Worm (Caenorhabditis elegans) whole organism, L2 larva: Measurements from ENCODE around the gene srw-60.

Experiments
- Y55F3AM.14 ChIP-seq: fragments of 200-800 bp; sonication (Bioruptor generic); optimal IDR thresholded peaks from 2 replicates; lab custom pipeline; 2018; ENCODE audit warnings: mild to moderate bottlenecking, missing genetic modification characterization, missing compliant biosample characterization
- ZK546.5 ChIP-seq: sonication (generic microtip); optimal IDR thresholded peaks from 2 replicates; lab custom pipeline; 2017; ENCODE audit warnings: missing biosample characterization, missing genetic modification characterization
- alr-1 ChIP-seq: fragments of 150-350 bp; optimal IDR thresholded peaks from 2 replicates; lab custom pipeline; 2014; ENCODE audit warnings: missing biosample characterization, missing genetic modification characterization
- aly-2 ChIP-seq: fragments of 150-350 bp; optimal IDR thresholded peaks from 2 replicates; lab custom pipeline; 2014; ENCODE audit warnings: missing biosample characterization, missing genetic modification characterization
- ama-1 ChIP-seq: fragments of 150-350 bp; optimal IDR thresholded peaks from 2 replicates; lab custom pipeline; 2018; ENCODE audit warnings: inconsistent platforms
- blmp-1 ChIP-seq: sonication (generic microtip); optimal IDR thresholded peaks from 2 replicates; lab custom pipeline; 2017; ENCODE audit warnings: missing genetic modification characterization, mild to moderate bottlenecking, missing compliant biosample characterization, antibody characterized with exemption, moderate library complexity; ENCODE audit not compliant: insufficient read depth
- ceh-82 ChIP-seq: fragments of 150-350 bp; optimal IDR thresholded peaks from 2 replicates; lab custom pipeline; 2014; ENCODE audit warnings: missing biosample characterization, missing genetic modification characterization
- dmd-4 ChIP-seq: sonication (generic microtip); optimal IDR thresholded peaks from 2 replicates; lab custom pipeline; 2017; ENCODE audit warnings: missing biosample characterization, missing genetic modification characterization
- egl-27 ChIP-seq: sonication (generic microtip); optimal IDR thresholded peaks from 3 replicates; lab custom pipeline; 2017; ENCODE audit warnings: missing biosample characterization, missing genetic modification reagents, missing genetic modification characterization
- lin-11 ChIP-seq: fragments of 150-350 bp; sonication (generic microtip); optimal IDR thresholded peaks from 2 replicates; lab custom pipeline; 2014; ENCODE audit warnings: missing biosample characterization, missing genetic modification characterization, inconsistent platforms, mixed read lengths
- lsy-2 ChIP-seq, 2 experiments: fragments of 150-350 bp in 1 of 2; sonication (generic microtip) in 1 of 2; optimal IDR thresholded peaks; 2 replicates each; lab custom pipeline; 2014 to 2017; ENCODE audit warnings: missing biosample characterization in 2 of 2, missing genetic modification characterization in 2 of 2
- mbf-1 ChIP-seq: sonication (generic microtip); optimal IDR thresholded peaks from 2 replicates; lab custom pipeline; 2017; ENCODE audit warnings: missing biosample characterization, missing genetic modification characterization
- mdl-1 ChIP-seq, 2 experiments: fragments of 150-350 bp in 1 of 2; sonication (generic microtip) in 1 of 2; optimal IDR thresholded peaks; 2 replicates each; lab custom pipeline; 2017; ENCODE audit warnings: missing biosample characterization in 2 of 2, missing genetic modification characterization in 2 of 2
- nhr-11 ChIP-seq: fragments of 150-350 bp; optimal IDR thresholded peaks from 2 replicates; lab custom pipeline; 2014; ENCODE audit warnings: missing biosample characterization, missing genetic modification characterization
- nhr-12 ChIP-seq: fragments of 150-350 bp; optimal IDR thresholded peaks from 2 replicates; lab custom pipeline; 2014; ENCODE audit warnings: missing biosample characterization, missing genetic modification characterization
- nhr-129 ChIP-seq: fragments of 150-350 bp; optimal IDR thresholded peaks from 2 replicates; lab custom pipeline; 2014; ENCODE audit warnings: missing biosample characterization, missing genetic modification characterization
- nhr-21 ChIP-seq: fragments of 150-350 bp; optimal IDR thresholded peaks from 2 replicates; lab custom pipeline; 2014; ENCODE audit warnings: missing biosample characterization, missing genetic modification characterization
- nhr-23 ChIP-seq: fragments of 150-350 bp; optimal IDR thresholded peaks from 2 replicates; lab custom pipeline; 2014; ENCODE audit warnings: missing biosample characterization, missing genetic modification reagents, missing genetic modification characterization
- nhr-237 ChIP-seq: fragments of 150-350 bp; optimal IDR thresholded peaks from 2 replicates; lab custom pipeline; 2014; ENCODE audit warnings: missing biosample characterization, missing genetic modification characterization
- nhr-25 ChIP-seq: fragments of 150-350 bp; sonication (generic microtip); optimal IDR thresholded peaks from 3 replicates; lab custom pipeline; 2014; ENCODE audit warnings: missing biosample characterization, missing genetic modification characterization
- nhr-6 ChIP-seq: fragments of 150-350 bp; optimal IDR thresholded peaks from 2 replicates; lab custom pipeline; 2014; ENCODE audit warnings: missing biosample characterization, missing genetic modification characterization
- nhr-77 ChIP-seq: fragments of 150-350 bp; optimal IDR thresholded peaks from 2 replicates; lab custom pipeline; 2014; ENCODE audit warnings: missing biosample characterization, missing genetic modification characterization
- peb-1 ChIP-seq: fragments of 150-350 bp; optimal IDR thresholded peaks from 2 replicates; lab custom pipeline; 2014; ENCODE audit warnings: missing biosample characterization, missing genetic modification characterization
- sma-9 ChIP-seq, 2 experiments: fragments of 150-350 bp in 1 of 2; sonication (generic microtip) in 1 of 2; optimal IDR thresholded peaks; 2 replicates each; lab custom pipeline; 2014 to 2016; ENCODE audit warnings: missing genetic modification characterization in 2 of 2, mild to moderate bottlenecking in 1 of 2, missing biosample characterization in 1 of 2, missing compliant biosample characterization in 1 of 2, missing genetic modification reagents in 1 of 2, moderate library complexity in 1 of 2
- unc-39 ChIP-seq: fragments of 150-350 bp; optimal IDR thresholded peaks from 2 replicates; lab custom pipeline; 2014; ENCODE audit warnings: missing biosample characterization, missing genetic modification characterization
- unc-55 ChIP-seq: fragments of 150-350 bp; sonication (generic microtip); optimal IDR thresholded peaks from 3 replicates; lab custom pipeline; 2014; ENCODE audit warnings: missing biosample characterization, missing genetic modification reagents, missing genetic modification characterization
- unc-62 ChIP-seq: fragments of 150-350 bp; optimal IDR thresholded peaks from 2 replicates; lab custom pipeline; 2014; ENCODE audit warnings: missing biosample characterization, missing genetic modification reagents, missing genetic modification characterization
- zag-1 ChIP-seq: fragments of 150-350 bp; optimal IDR thresholded peaks from 2 replicates; lab custom pipeline; 2014; ENCODE audit warnings: missing biosample characterization, missing genetic modification characterization
- ztf-1 ChIP-seq: fragments of 200-800 bp; sonication (Bioruptor generic); conservative IDR thresholded peaks from 2 replicates; pipeline ENCODE4 v1.3.6; 2022; ENCODE audit warnings: missing genetic modification characterization, missing compliant biosample characterization

Gene srw-60

DNA sequence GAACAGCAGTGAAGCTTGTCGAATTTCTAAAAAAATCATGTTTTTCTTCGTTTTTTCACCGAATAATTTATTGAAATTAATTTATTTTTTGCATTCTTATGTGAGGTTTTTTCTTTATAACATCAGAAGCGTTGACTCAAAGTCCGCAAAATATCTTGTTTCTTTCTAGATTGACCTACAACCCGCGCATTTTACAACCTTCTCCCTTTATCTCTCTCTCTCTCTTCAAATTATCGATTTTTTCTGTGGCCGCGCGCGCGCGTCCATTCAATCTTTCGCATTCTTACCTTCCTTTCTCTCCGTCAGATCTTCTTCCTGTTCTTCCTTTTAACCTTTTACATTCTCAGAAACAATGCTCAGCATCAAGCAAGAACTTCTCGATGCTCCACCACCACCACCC lies 47.1 kb downstream of the srw-60 start, which contains the start of gene lido-12:
Gene lido-12 (plus strand): TSS at position 301 of the 400 bp plus-strand sequence.
- TF ChIP-seq nhr-21 (tag; lab: Kevin White, UChicago) (no peak), egl-27 (tag; lab: Kevin White, UChicago) (no peak), Y55F3AM.14 (GFP tag; lab: Kevin White, UChicago) (no peak), sma-9 (GFP tag; optimal IDR thresholded peaks at IDR 0.05; lab: Kevin White, UChicago) (no peak), sma-9 (tag; optimal IDR thresholded peaks at IDR 0.05; lab: Kevin White, UChicago) (no peak), nhr-11 (tag; lab: Kevin White, UChicago) (no peak), mdl-1 (tag; optimal IDR thresholded peaks at IDR 0.05; lab: Kevin White, UChicago) (no peak), unc-39 (tag; lab: Kevin White, UChicago) (no peak), unc-55 (GFP tag; lab: Kevin White, UChicago) (no peak), ZK546.5 (tag; lab: Kevin White, UChicago) (no peak), nhr-23 (tag; lab: Kevin White, UChicago) (no peak), unc-62 (GFP tag; lab: Kevin White, UChicago) (no peak), nhr-6 (no peak), nhr-12 (tag; lab: Kevin White, UChicago) (no peak), ceh-82 (tag; lab: Kevin White, UChicago) (no peak), aly-2 (tag; lab: Kevin White, UChicago) (no peak), nhr-77 (tag; lab: Kevin White, UChicago) (no peak), ztf-1 (GFP tag; lab: Robert Waterston, UW) (no peak), zag-1 (no peak), peb-1 (tag; lab: Kevin White, UChicago) (no peak), lsy-2 (tag; optimal IDR thresholded peaks at IDR 0.05; lab: Kevin White, UChicago) (no peak)

DNA sequence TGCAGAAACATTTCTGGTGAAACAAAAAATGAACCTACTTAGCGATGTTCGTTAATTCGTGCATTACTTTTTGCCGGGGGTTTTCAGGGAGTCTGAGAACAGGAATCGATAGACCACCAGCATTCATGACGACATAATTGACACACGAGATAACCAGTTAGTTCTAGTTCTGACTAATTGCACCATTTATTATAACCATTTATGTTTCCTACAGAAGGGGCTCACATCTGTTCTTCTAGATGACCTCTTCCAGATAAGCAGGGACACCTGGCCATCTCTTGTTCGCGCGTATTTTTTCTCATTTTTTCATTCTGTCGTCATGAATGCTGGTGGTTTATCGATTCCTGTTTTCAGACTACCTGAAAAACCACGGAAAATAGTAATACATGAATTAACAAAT lies 50.0 kb downstream of the srw-60 start, which contains the start of gene sdz-5:
Gene sdz-5 (plus strand): TSS at position 301 of the 400 bp plus-strand sequence.
- TF ChIP-seq egl-27 (tag; lab: Kevin White, UChicago): no peak
- TF ChIP-seq nhr-129 (tag; lab: Kevin White, UChicago): no peak
- no peak for TF ChIP-seq blmp-1
- TF ChIP-seq ztf-1 (GFP tag; lab: Robert Waterston, UW): no peak
- TF ChIP-seq alr-1 (tag; lab: Kevin White, UChicago): no peak
- TF ChIP-seq nhr-237 (tag; lab: Kevin White, UChicago): no peak
- TF ChIP-seq dmd-4: no peak
- no peak for TF ChIP-seq mbf-1 (tag; lab: Kevin White, UChicago)
- TF ChIP-seq zag-1: no peak
- TF ChIP-seq ama-1 (lab: Kevin White, UChicago): no peak
- TF ChIP-seq Y55F3AM.14 (GFP tag; lab: Kevin White, UChicago): no peak
- TF ChIP-seq nhr-25 (tag; lab: Kevin White, UChicago): no peak
- no peak for TF ChIP-seq lsy-2 (tag; optimal IDR thresholded peaks at IDR 0.05; lab: Kevin White, UChicago)
- no peak for TF ChIP-seq lin-11 (tag; lab: Kevin White, UChicago)
- TF ChIP-seq nhr-21 (tag; lab: Kevin White, UChicago): no peak
